Worm (Caenorhabditis elegans) whole organism, L4 larva: Measurements from ENCODE around the gene B0334.13.

Experiments used
- D1046.2 ChIP-seq: fragments of 200-800 bp; sonication (Bioruptor generic); IDR thresholded peaks from 2 replicates; pipeline ENCODE4 v1.3.6; 2022; ENCODE audit warnings: missing genetic modification characterization, missing compliant biosample characterization
- F37D6.2 ChIP-seq: sonication (generic microtip); optimal IDR thresholded peaks from 2 replicates; lab custom pipeline; 2016; ENCODE audit warnings: mild to moderate bottlenecking, missing genetic modification characterization, missing compliant biosample characterization
- F49E8.2 ChIP-seq: sonication (generic microtip); optimal IDR thresholded peaks from 2 replicates; lab custom pipeline; 2016; ENCODE audit warnings: missing compliant biosample characterization, mild to moderate bottlenecking, missing genetic modification characterization, borderline replicate concordance
- T20F7.1 ChIP-seq: fragments of 200-800 bp; sonication (Bioruptor generic); optimal IDR thresholded peaks from 2 replicates; lab custom pipeline; 2018; ENCODE audit warnings: mild to moderate bottlenecking, missing genetic modification characterization, missing compliant biosample characterization
- Y5F2A.4 ChIP-seq: fragments of 200-800 bp; sonication (Bioruptor generic); optimal IDR thresholded peaks from 2 replicates; lab custom pipeline; 2018; ENCODE audit warnings: mild to moderate bottlenecking, missing genetic modification characterization, missing compliant biosample characterization
- aha-1 ChIP-seq: fragments of 150-350 bp; peaks from one replicate; lab custom pipeline; 2014; ENCODE audit warnings: missing biosample characterization, missing genetic modification characterization
- ama-1 ChIP-seq: fragments of 150-350 bp; optimal IDR thresholded peaks from 2 replicates; lab custom pipeline; 2014; ENCODE audit warnings: inconsistent platforms, mixed read lengths
- ceh-20 ChIP-seq: fragments of 200-800 bp; sonication (Bioruptor generic); IDR thresholded peaks from 2 replicates; pipeline ENCODE4 v1.3.6; 2022; ENCODE audit warnings: missing genetic modification reagents, missing genetic modification characterization, missing compliant biosample characterization
- ceh-82 ChIP-seq: sonication (generic microtip); optimal IDR thresholded peaks from 2 replicates; lab custom pipeline; 2017; ENCODE audit warnings: missing biosample characterization, missing genetic modification characterization
- ces-1 ChIP-seq: fragments of 150-350 bp; sonication (generic microtip); optimal IDR thresholded peaks from 4 replicates; lab custom pipeline; 2014; ENCODE audit warnings: missing biosample characterization, missing genetic modification reagents, missing genetic modification characterization
- cey-2 ChIP-seq: sonication (generic microtip); optimal IDR thresholded peaks from 3 replicates; lab custom pipeline; 2017; ENCODE audit warnings: missing genetic modification characterization, mild to moderate bottlenecking, missing compliant biosample characterization, antibody characterized with exemption, borderline replicate concordance; ENCODE audit not compliant: insufficient read depth
- ctbp-1 ChIP-seq: fragments of 200-800 bp; sonication (Bioruptor generic); IDR thresholded peaks from 2 replicates; pipeline ENCODE4 v1.3.6; 2022; ENCODE audit warnings: missing genetic modification reagents, missing genetic modification characterization, missing compliant biosample characterization
- daf-12 ChIP-seq: fragments of 150-350 bp; optimal IDR thresholded peaks from 2 replicates; lab custom pipeline; 2014; ENCODE audit warnings: missing biosample characterization, missing genetic modification reagents, missing genetic modification characterization
- dmd-9 ChIP-seq: fragments of 200-800 bp; sonication (Bioruptor generic); IDR thresholded peaks from 2 replicates; pipeline ENCODE4 v1.3.6; 2022; ENCODE audit warnings: missing genetic modification reagents, missing genetic modification characterization, missing compliant biosample characterization
- dpl-1 ChIP-seq: fragments of 150-350 bp; optimal IDR thresholded peaks from 2 replicates; lab custom pipeline; 2014; ENCODE audit warnings: missing biosample characterization, missing genetic modification reagents, missing genetic modification characterization
- duxl-1 ChIP-seq: sonication (generic microtip); optimal IDR thresholded peaks from 2 replicates; lab custom pipeline; 2016; ENCODE audit warnings: mild to moderate bottlenecking, missing genetic modification characterization, moderate library complexity, missing compliant biosample characterization; ENCODE audit not compliant: poor library complexity
- dve-1 ChIP-seq: sonication (generic microtip); optimal IDR thresholded peaks from 2 replicates; lab custom pipeline; 2017; ENCODE audit warnings: antibody characterized with exemption, mild to moderate bottlenecking, missing genetic modification characterization, missing compliant biosample characterization; ENCODE audit not compliant: insufficient read depth
- egl-27 ChIP-seq: sonication (generic microtip); optimal IDR thresholded peaks from 3 replicates; lab custom pipeline; 2017; ENCODE audit warnings: missing biosample characterization, missing genetic modification reagents, missing genetic modification characterization
- fkh-10 ChIP-seq: fragments of 150-350 bp; optimal IDR thresholded peaks from 2 replicates; lab custom pipeline; 2014; ENCODE audit warnings: missing biosample characterization, missing genetic modification reagents, missing genetic modification characterization
- fos-1 ChIP-seq: fragments of 150-350 bp; optimal IDR thresholded peaks from 2 replicates; lab custom pipeline; 2014; ENCODE audit warnings: missing biosample characterization, missing genetic modification characterization
- gei-8 ChIP-seq: fragments of 200-800 bp; sonication (Bioruptor generic); optimal IDR thresholded peaks from 2 replicates; lab custom pipeline; 2018; ENCODE audit warnings: mild to moderate bottlenecking, missing genetic modification characterization, missing compliant biosample characterization
- hif-1 ChIP-seq, 2 experiments: sonication (generic microtip); optimal IDR thresholded peaks; 2 replicates each; lab custom pipeline; 2016 to 2017; ENCODE audit warnings: missing compliant biosample characterization in 2 of 2, missing genetic modification characterization in 2 of 2, missing genetic modification reagents in 2 of 2, missing genotype in 2 of 2, mild to moderate bottlenecking in 1 of 2
- hmg-1.1 ChIP-seq: fragments of 200-800 bp; sonication (Bioruptor generic); IDR thresholded peaks from 2 replicates; pipeline ENCODE4 v1.3.6; 2022; ENCODE audit warnings: missing genetic modification reagents, missing genetic modification characterization, missing compliant biosample characterization
- lin-13 ChIP-seq: fragments of 150-350 bp; optimal IDR thresholded peaks from 2 replicates; lab custom pipeline; 2014; ENCODE audit warnings: missing biosample characterization, missing genetic modification reagents, missing genetic modification characterization
- lin-15B ChIP-seq: fragments of 150-350 bp; sonication (generic microtip); optimal IDR thresholded peaks from 3 replicates; lab custom pipeline; 2014; ENCODE audit warnings: missing biosample characterization, missing genetic modification characterization
- lin-38 ChIP-seq: fragments of 200-800 bp; sonication (Bioruptor generic); IDR thresholded peaks from 2 replicates; pipeline ENCODE4 v1.3.6; 2022; ENCODE audit warnings: missing genetic modification reagents, missing genetic modification characterization, missing compliant biosample characterization
- lir-3 ChIP-seq: sonication (generic microtip); optimal IDR thresholded peaks from 2 replicates; lab custom pipeline; 2016; ENCODE audit warnings: mild to moderate bottlenecking, missing genetic modification characterization, missing compliant biosample characterization
- lsy-2 ChIP-seq, 2 experiments: fragments of 150-350 bp in 1 of 2; sonication (generic microtip) in 1 of 2; optimal IDR thresholded peaks; 2 replicates each; lab custom pipeline; 2014 to 2017; ENCODE audit warnings: missing biosample characterization in 2 of 2, missing genetic modification characterization in 2 of 2
- madf-9 ChIP-seq: fragments of 200-800 bp; sonication (Bioruptor generic); conservative IDR thresholded peaks from 2 replicates; pipeline ENCODE4 v1.3.6; 2022; ENCODE audit warnings: missing genetic modification reagents, missing genetic modification characterization, missing compliant biosample characterization
- mdl-1 ChIP-seq, 2 experiments: fragments of 150-350 bp in 1 of 2; sonication (generic microtip) in 1 of 2; optimal IDR thresholded peaks; 2 replicates each; lab custom pipeline; 2014 to 2017; ENCODE audit warnings: missing biosample characterization in 2 of 2, missing genetic modification characterization in 2 of 2
- mep-1 ChIP-seq: fragments of 150-350 bp; sonication (generic microtip); optimal IDR thresholded peaks from 3 replicates; lab custom pipeline; 2014; ENCODE audit warnings: missing biosample characterization, missing genetic modification characterization
- mes-2 ChIP-seq: sonication (generic microtip); optimal IDR thresholded peaks from 2 replicates; lab custom pipeline; 2016; ENCODE audit warnings: missing genotype, mild to moderate bottlenecking, missing genetic modification characterization, missing compliant biosample characterization; ENCODE audit not compliant: poor library complexity, severe bottlenecking
- mxl-3 ChIP-seq: fragments of 200-800 bp; sonication (Bioruptor generic); optimal IDR thresholded peaks from 2 replicates; lab custom pipeline; 2018; ENCODE audit warnings: mild to moderate bottlenecking, missing genetic modification characterization, missing compliant biosample characterization
- nhr-11 ChIP-seq: fragments of 150-350 bp; optimal IDR thresholded peaks from 2 replicates; lab custom pipeline; 2014; ENCODE audit warnings: missing biosample characterization, missing genetic modification characterization
- nhr-25 ChIP-seq: sonication (generic microtip); optimal IDR thresholded peaks from 2 replicates; lab custom pipeline; 2017; ENCODE audit warnings: missing genetic modification characterization, mild to moderate bottlenecking, missing compliant biosample characterization, antibody characterized with exemption, moderate library complexity, borderline replicate concordance; ENCODE audit not compliant: insufficient read depth
- nhr-42 ChIP-seq: fragments of 200-800 bp; sonication (Bioruptor generic); IDR thresholded peaks from 2 replicates; pipeline ENCODE4 v1.3.6; 2022; ENCODE audit warnings: missing genetic modification characterization, missing compliant biosample characterization
- nhr-48 ChIP-seq: sonication (generic microtip); optimal IDR thresholded peaks from 2 replicates; lab custom pipeline; 2016; ENCODE audit warnings: mild to moderate bottlenecking, missing genetic modification characterization, missing compliant biosample characterization
- nhr-6 ChIP-seq: fragments of 150-350 bp; optimal IDR thresholded peaks from 2 replicates; lab custom pipeline; 2014; ENCODE audit warnings: missing biosample characterization, missing genetic modification characterization
- rbr-2 ChIP-seq: sonication (generic microtip); optimal IDR thresholded peaks from 2 replicates; lab custom pipeline; 2016; ENCODE audit warnings: missing genotype, missing genetic modification characterization, missing compliant biosample characterization
- skn-1 ChIP-seq: fragments of 150-350 bp; optimal IDR thresholded peaks from 2 replicates; lab custom pipeline; 2014; ENCODE audit warnings: missing biosample characterization, missing genetic modification characterization
- snpc-1.2 ChIP-seq: fragments of 200-800 bp; sonication (Bioruptor generic); IDR thresholded peaks from 2 replicates; pipeline ENCODE4 v1.3.6; 2022; ENCODE audit warnings: missing genetic modification reagents, missing genetic modification characterization, missing compliant biosample characterization
- unc-39 ChIP-seq: sonication (generic microtip); optimal IDR thresholded peaks from 2 replicates; lab custom pipeline; 2017; ENCODE audit warnings: missing biosample characterization, missing genetic modification characterization
- unc-62 ChIP-seq, 3 experiments: fragments of 150-350 bp in 1 of 3; sonication (generic microtip); optimal IDR thresholded peaks in 2 of 3; peaks in 1 of 3; 1 replicate in 1 of 3; 2 replicates in 2 of 3; lab custom pipeline; 2014 to 2017; ENCODE audit warnings: missing biosample characterization in 3 of 3, missing genetic modification characterization in 3 of 3, missing genetic modification reagents in 3 of 3, missing genotype in 1 of 3
- zfp-3 ChIP-seq: fragments of 200-800 bp; sonication (Bioruptor generic); conservative IDR thresholded peaks from 2 replicates; pipeline ENCODE4 v1.3.6; 2022; ENCODE audit warnings: missing genetic modification reagents, missing genetic modification characterization, missing compliant biosample characterization
- zip-11 ChIP-seq: fragments of 200-800 bp; sonication (Bioruptor generic); IDR thresholded peaks from 2 replicates; pipeline ENCODE4 v1.3.6; 2022; ENCODE audit warnings: missing genetic modification characterization, missing compliant biosample characterization
- ztf-11 ChIP-seq: fragments of 150-350 bp; optimal IDR thresholded peaks from 2 replicates; lab custom pipeline; 2014; ENCODE audit warnings: missing biosample characterization, missing genetic modification characterization
- ztf-7 ChIP-seq: fragments of 150-350 bp; optimal IDR thresholded peaks from 2 replicates; lab custom pipeline; 2014; ENCODE audit warnings: missing biosample characterization, missing genetic modification characterization

Gene B0334.13

ce11 chrII:11472542-11472941, 15.6 kb upstream of the B0334.13 start (continued):
- no peak for TF ChIP-seq ces-1
- TF ChIP-seq dve-1 (tag; lab: Kevin White, UChicago), result peak; percentile 64
- TF ChIP-seq lin-38, result no peak
- TF ChIP-seq Y5F2A.4 (GFP tag; lab: Kevin White, UChicago), result no peak
- peak; percentile 98 for TF ChIP-seq mxl-3 (GFP tag; lab: Kevin White, UChicago)
- TF ChIP-seq lir-3 (tag; lab: Kevin White, UChicago), result no peak
- peak; percentile 99 for TF ChIP-seq aha-1
- no peak for TF ChIP-seq hmg-1.1 (GFP tag; lab: Robert Waterston, UW)
- TF ChIP-seq, all 104 proteins: peak for 16

DNA sequence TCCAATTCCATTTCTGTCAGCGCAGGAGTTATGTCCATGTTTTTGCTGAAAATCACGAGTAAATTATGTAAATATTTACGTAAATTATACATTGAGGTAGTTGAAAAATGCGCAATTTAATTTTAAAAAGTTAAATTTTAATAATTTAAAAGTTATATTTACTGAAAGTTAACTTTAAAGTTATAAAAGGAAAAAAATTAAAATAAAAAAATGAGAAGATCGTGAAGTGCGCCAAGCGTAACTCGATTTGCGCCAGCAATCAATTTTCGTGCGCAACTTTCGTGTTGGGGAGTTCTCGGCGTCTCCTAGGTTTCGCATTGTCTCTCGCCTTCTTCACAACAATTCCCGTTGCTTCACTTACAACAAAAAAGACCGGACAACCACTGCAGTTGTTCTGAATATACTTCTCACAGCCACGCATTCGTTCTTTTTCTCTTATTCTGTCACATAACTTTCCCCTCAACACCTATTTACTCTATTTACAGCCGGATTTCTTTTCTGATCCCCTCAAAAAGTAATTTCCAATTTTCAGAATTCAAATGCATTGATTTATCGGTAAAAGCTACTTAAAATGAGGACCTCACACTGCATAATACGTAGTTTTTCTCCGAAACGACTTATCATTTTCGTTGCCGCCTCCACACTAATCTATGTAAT, 14.4 kb upstream of the B0334.13 start, which contains the start of the genes metl-1 and W02B12.11:
Gene metl-1 (minus strand): TSS at position 51 of the 657 bp plus-strand sequence.
Gene W02B12.11 (plus strand): TSS at position 337 of the 657 bp plus-strand sequence.
- TF ChIP-seq ces-1 (no peak), ceh-82 (tag; lab: Kevin White, UChicago) (no peak), ztf-11 (tag; lab: Kevin White, UChicago) (no peak), snpc-1.2 (no peak; the same call in 1 of the 2 replicates), ama-1 (lab: Kevin White, UChicago) (peak; percentile 25), F37D6.2 (tag; lab: Kevin White, UChicago) (peak; percentile 45), fkh-10 (GFP tag; lab: Kevin White, UChicago) (no peak), duxl-1 (tag; lab: Kevin White, UChicago) (peak; percentile 88), lin-15B (tag; lab: Kevin White, UChicago) (no peak), nhr-11 (tag; lab: Kevin White, UChicago) (peak; percentile 7), egl-27 (tag; lab: Kevin White, UChicago) (no peak), fos-1 (tag; lab: Kevin White, UChicago) (no peak), lir-3 (tag; lab: Kevin White, UChicago) (no peak), lsy-2 (tag; optimal IDR thresholded peaks at IDR 0.05; lab: Kevin White, UChicago) (peak; percentile 52 to 90), lin-13 (GFP tag; lab: Kevin White, UChicago) (no peak), unc-62 (GFP tag; optimal IDR thresholded peaks at IDR 0.05 in 1 of 2; lab: Kevin White, UChicago) (peak in 1 of 2 experiments; percentile 88), unc-62 (tag; optimal IDR thresholded peaks at IDR 0.05; lab: Kevin White, UChicago) (no peak), nhr-42 (GFP tag; lab: Robert Waterston, UW) (no peak), mdl-1 (tag; optimal IDR thresholded peaks at IDR 0.05; lab: Kevin White, UChicago) (peak in 1 of 2 experiments; percentile 43), T20F7.1 (GFP tag; lab: Kevin White, UChicago) (no peak), dpl-1 (GFP tag; lab: Kevin White, UChicago) (peak; percentile 82), mep-1 (tag; lab: Kevin White, UChicago) (peak; percentile 89), gei-8 (GFP tag; lab: Kevin White, UChicago) (no peak), skn-1 (tag; lab: Kevin White, UChicago) (no peak), unc-39 (tag; lab: Kevin White, UChicago) (no peak), mes-2 (tag; lab: Kevin White, UChicago) (peak; percentile 93), ztf-7 (tag; lab: Kevin White, UChicago) (no peak), hif-1 (tag; optimal IDR thresholded peaks at IDR 0.05; lab: Kevin White, UChicago) (peak in 1 of 2 experiments; percentile 68), daf-12 (tag; lab: Kevin White, UChicago) (no peak), ctbp-1 (GFP tag; lab: Robert Waterston, UW) (peak; percentile 73), zfp-3 (GFP tag; lab: Robert Waterston, UW) (0 out of 2 replicates have a peak, but pooled peaks have one; percentile 44), zip-11 (GFP tag; lab: Robert Waterston, UW) (no peak), nhr-48 (tag; lab: Kevin White, UChicago) (peak; percentile 68), nhr-6 (tag; lab: Kevin White, UChicago) (peak; percentile 68), ceh-20 (GFP tag; lab: Robert Waterston, UW) (no peak), D1046.2 (no peak), madf-9 (peak; percentile 62), dmd-9 (GFP tag; lab: Robert Waterston, UW) (no peak), rbr-2 (tag; lab: Kevin White, UChicago) (peak; percentile 83), cey-2 (tag; lab: Kevin White, UChicago) (no peak), F49E8.2 (peak; percentile 40), lin-38 (peak; percentile 88), nhr-25 (tag; lab: Kevin White, UChicago) (peak; percentile 65)
